Worm (Caenorhabditis elegans): ENCODE measurements around the gene ZK856.19.
A peak's percentile ranks its signal among the peaks of the same experiment; 100 is the strongest.

The ZK856.19 gene

ce11 chrV:10160954-10161353, 43.8 kb downstream of the ZK856.19 start, which contains the start of gene C51E3.10 (continued):
- TF ChIP-seq cebp-2 (GFP tag; IDR thresholded peaks at IDR 0.05) = no peak
- TF ChIP-seq madf-10 (tag; optimal IDR thresholded peaks at IDR 0.05) = no peak
- peak; percentile 47 for TF ChIP-seq ets-4 (GFP tag; optimal IDR thresholded peaks at IDR 0.05)
- TF ChIP-seq sea-2 (GFP tag; IDR thresholded peaks at IDR 0.05) = no peak

ce11 chrV:10159972-10160371, 44.7 kb downstream of the ZK856.19 start:
- TF ChIP-seq nhr-80 (tag; optimal IDR thresholded peaks at IDR 0.05) = peak; percentile 56
- no peak for TF ChIP-seq Y53F4B.3 (GFP tag; IDR thresholded peaks at IDR 0.05)

ce11 chrV:10158528-10158927, 46.2 kb downstream of the ZK856.19 start, which contains the start of gene srsx-30:
srsx-30 (plus strand) TSS chrV:10158828.
- TF ChIP-seq hrde-1 (tag; optimal IDR thresholded peaks at IDR 0.05; ENCODE audit: borderline replicate concordance) (no peak), B0261.1 (tag; optimal IDR thresholded peaks at IDR 0.05) (no peak), mcd-1 (GFP tag; IDR thresholded peaks at IDR 0.05) (no peak), ama-1 (optimal IDR thresholded peaks at IDR 0.05) (no peak), ama-1 (GFP tag; optimal IDR thresholded peaks at IDR 0.05) (no peak), hsf-1 (GFP tag; IDR thresholded peaks at IDR 0.05) (no peak), nfyb-1 (GFP tag; IDR thresholded peaks at IDR 0.05) (no peak), die-1 (tag; optimal IDR thresholded peaks at IDR 0.05) (no peak), F37B4.10 (GFP tag; IDR thresholded peaks at IDR 0.05) (no peak), nhr-27 (tag; optimal IDR thresholded peaks at IDR 0.05) (no peak), lin-35 (GFP tag; optimal IDR thresholded peaks at IDR 0.05) (no peak)

Measured in whole organism, young adult.